Worm (Caenorhabditis elegans) whole organism, mixed stage, embryonic: ENCODE results near the gene F09C6.16.

ENCODE experiments used
- M03D4.4 ChIP-seq: sonication (generic microtip); optimal IDR thresholded peaks from 2 replicates; lab custom pipeline; 2017; ENCODE audit warnings: mild to moderate bottlenecking, missing genetic modification characterization, missing compliant biosample characterization
- bed-3 ChIP-seq: fragments of 200-800 bp; sonication (Bioruptor generic); optimal IDR thresholded peaks from 3 replicates; lab custom pipeline; 2018; ENCODE audit warnings: mild to moderate bottlenecking, missing genetic modification characterization, moderate library complexity, missing compliant biosample characterization
- blmp-1 ChIP-seq: fragments of 150-350 bp; optimal IDR thresholded peaks from 2 replicates; lab custom pipeline; 2014; ENCODE audit warnings: missing biosample characterization, missing genetic modification characterization
- ceh-39 ChIP-seq: fragments of 150-350 bp; optimal IDR thresholded peaks from 2 replicates; lab custom pipeline; 2014; ENCODE audit warnings: missing biosample characterization, missing genetic modification characterization
- ceh-43 ChIP-seq: fragments of 200-800 bp; sonication (Bioruptor generic); optimal IDR thresholded peaks from 2 replicates; lab custom pipeline; 2018; ENCODE audit warnings: mild to moderate bottlenecking, missing genetic modification characterization, moderate library complexity, missing compliant biosample characterization
- ces-1 ChIP-seq: fragments of 150-350 bp; optimal IDR thresholded peaks from 2 replicates; lab custom pipeline; 2014; ENCODE audit warnings: missing biosample characterization, missing genetic modification reagents, missing genetic modification characterization
- drap-1 ChIP-seq: fragments of 200-800 bp; sonication (Bioruptor generic); optimal IDR thresholded peaks from 3 replicates; lab custom pipeline; 2018; ENCODE audit warnings: mild to moderate bottlenecking, missing genetic modification characterization, missing compliant biosample characterization
- elt-1 ChIP-seq: sonication (generic microtip); optimal IDR thresholded peaks from 2 replicates; lab custom pipeline; 2017; ENCODE audit warnings: missing genetic modification characterization, mild to moderate bottlenecking, missing compliant biosample characterization, antibody characterized with exemption, moderate library complexity, borderline replicate concordance; ENCODE audit not compliant: insufficient read depth
- elt-3 ChIP-seq: fragments of 150-350 bp; optimal IDR thresholded peaks from 2 replicates; lab custom pipeline; 2014; ENCODE audit warnings: missing biosample characterization, missing genetic modification characterization
- flh-1 ChIP-seq: fragments of 200-800 bp; sonication (Bioruptor generic); optimal IDR thresholded peaks from 2 replicates; lab custom pipeline; 2018; ENCODE audit warnings: mild to moderate bottlenecking, missing genetic modification characterization, moderate library complexity, missing compliant biosample characterization
- ham-2 ChIP-seq: fragments of 200-800 bp; sonication (Bioruptor generic); optimal IDR thresholded peaks from 2 replicates; lab custom pipeline; 2018; ENCODE audit warnings: mild to moderate bottlenecking, missing genetic modification characterization, missing compliant biosample characterization
- hlh-1 ChIP-seq: fragments of 150-350 bp; optimal IDR thresholded peaks from 2 replicates; lab custom pipeline; 2014; ENCODE audit warnings: missing biosample characterization, missing genetic modification reagents, missing genetic modification characterization
- lin-13 ChIP-seq: fragments of 150-350 bp; optimal IDR thresholded peaks from 2 replicates; lab custom pipeline; 2014; ENCODE audit warnings: missing biosample characterization, missing genetic modification characterization
- lin-32 ChIP-seq: fragments of 200-800 bp; sonication (Bioruptor generic); optimal IDR thresholded peaks from 2 replicates; lab custom pipeline; 2018; ENCODE audit warnings: mild to moderate bottlenecking, missing genetic modification characterization, missing compliant biosample characterization
- lsy-2 ChIP-seq: fragments of 150-350 bp; optimal IDR thresholded peaks from 2 replicates; lab custom pipeline; 2014; ENCODE audit warnings: missing biosample characterization, missing genetic modification characterization
- mab-5 ChIP-seq: fragments of 150-350 bp; optimal IDR thresholded peaks from 2 replicates; lab custom pipeline; 2014; ENCODE audit warnings: missing biosample characterization, missing genetic modification characterization
- mep-1 ChIP-seq: fragments of 150-350 bp; optimal IDR thresholded peaks from 2 replicates; lab custom pipeline; 2017; ENCODE audit warnings: missing biosample characterization, missing genetic modification reagents, missing genetic modification characterization, inconsistent platforms
- mls-2 ChIP-seq: sonication (generic microtip); optimal IDR thresholded peaks from 2 replicates; lab custom pipeline; 2016; ENCODE audit warnings: mild to moderate bottlenecking, missing genetic modification characterization, moderate library complexity, missing compliant biosample characterization
- nhr-12 ChIP-seq: fragments of 150-350 bp; optimal IDR thresholded peaks from 2 replicates; lab custom pipeline; 2014; ENCODE audit warnings: missing biosample characterization, missing genetic modification characterization
- nhr-2 ChIP-seq: fragments of 150-350 bp; optimal IDR thresholded peaks from 2 replicates; lab custom pipeline; 2014; ENCODE audit warnings: missing biosample characterization, missing genetic modification characterization
- nhr-237 ChIP-seq: fragments of 150-350 bp; optimal IDR thresholded peaks from 2 replicates; lab custom pipeline; 2014; ENCODE audit warnings: missing biosample characterization, missing genetic modification characterization
- nhr-28 ChIP-seq: fragments of 150-350 bp; optimal IDR thresholded peaks from 2 replicates; lab custom pipeline; 2014; ENCODE audit warnings: missing biosample characterization, missing genetic modification characterization
- pha-4 ChIP-seq: fragments of 150-350 bp; optimal IDR thresholded peaks from 2 replicates; lab custom pipeline; 2018; ENCODE audit warnings: missing biosample characterization, missing genetic modification reagents, missing genetic modification characterization
- sem-2 ChIP-seq: fragments of 200-800 bp; sonication (Bioruptor generic); optimal IDR thresholded peaks from 2 replicates; lab custom pipeline; 2018; ENCODE audit warnings: mild to moderate bottlenecking, missing genetic modification characterization, missing compliant biosample characterization
- sptf-1 ChIP-seq: sonication (generic microtip); optimal IDR thresholded peaks from 2 replicates; lab custom pipeline; 2017; ENCODE audit warnings: mild to moderate bottlenecking, missing genetic modification characterization, moderate library complexity, missing compliant biosample characterization
- tbx-8 ChIP-seq: fragments of 200-800 bp; sonication (Bioruptor generic); optimal IDR thresholded peaks from 2 replicates; lab custom pipeline; 2018; ENCODE audit warnings: mild to moderate bottlenecking, missing genetic modification characterization, moderate library complexity, missing compliant biosample characterization
- unc-120 ChIP-seq: sonication (generic microtip); optimal IDR thresholded peaks from 2 replicates; lab custom pipeline; 2017; ENCODE audit warnings: missing genetic modification characterization, missing compliant biosample characterization; ENCODE audit not compliant: poor library complexity, severe bottlenecking
- unc-39 ChIP-seq: fragments of 150-350 bp; optimal IDR thresholded peaks from 2 replicates; lab custom pipeline; 2014; ENCODE audit warnings: missing biosample characterization, missing genetic modification characterization
- unc-62 ChIP-seq: fragments of 150-350 bp; optimal IDR thresholded peaks from 2 replicates; lab custom pipeline; 2014; ENCODE audit warnings: missing biosample characterization, missing genetic modification reagents, missing genetic modification characterization
- zip-8 ChIP-seq: fragments of 150-350 bp; optimal IDR thresholded peaks from 2 replicates; lab custom pipeline; 2014; ENCODE audit warnings: missing biosample characterization, missing genetic modification characterization
- ztf-11 ChIP-seq: fragments of 150-350 bp; optimal IDR thresholded peaks from 2 replicates; lab custom pipeline; 2014; ENCODE audit warnings: missing biosample characterization, missing genetic modification characterization

The F09C6.16 gene

ce11 chrV:16871387-16871786 lies 38.4 kb downstream of the F09C6.16 start, which contains the start of gene thn-4:
TSS of gene thn-4 (minus strand) at chrV:16871487.
- TF ChIP-seq unc-120 (tag; lab: Kevin White, UChicago): no peak
- no peak for TF ChIP-seq lin-13
- no peak for TF ChIP-seq nhr-237 (tag; lab: Kevin White, UChicago)
- TF ChIP-seq hlh-1: no peak
- TF ChIP-seq zip-8 (tag; lab: Kevin White, UChicago): no peak
- TF ChIP-seq pha-4 (tag; lab: Kevin White, UChicago): no peak
- TF ChIP-seq nhr-28 (tag; lab: Kevin White, UChicago): no peak
- TF ChIP-seq M03D4.4 (tag; lab: Kevin White, UChicago): no peak
- TF ChIP-seq ces-1 (GFP tag; lab: Kevin White, UChicago): no peak
- TF ChIP-seq blmp-1 (tag; lab: Kevin White, UChicago): no peak
- no peak for TF ChIP-seq drap-1
- no peak for TF ChIP-seq unc-39 (tag; lab: Kevin White, UChicago)
- TF ChIP-seq, all 35 proteins: peak for 0

ce11 chrV:16869740-16870139 lies 40.0 kb downstream of the F09C6.16 start, which contains the start of gene clec-33:
TSS of gene clec-33 (minus strand) at chrV:16869840.
- TF ChIP-seq flh-1 (GFP tag; lab: Kevin White, UChicago): no peak
- TF ChIP-seq nhr-237 (tag; lab: Kevin White, UChicago): no peak
- no peak for TF ChIP-seq elt-3
- no peak for TF ChIP-seq ztf-11 (tag; lab: Kevin White, UChicago)
- no peak for TF ChIP-seq tbx-8 (GFP tag; lab: Kevin White, UChicago)
- TF ChIP-seq mab-5 (tag; lab: Kevin White, UChicago): no peak
- no peak for TF ChIP-seq unc-62 (GFP tag; lab: Kevin White, UChicago)
- no peak for TF ChIP-seq nhr-2 (tag; lab: Kevin White, UChicago)
- TF ChIP-seq, all 35 proteins: peak for 0

ce11 chrV:16865404-16865803 lies 44.4 kb downstream of the F09C6.16 start, which contains the start of gene clec-28:
TSS of gene clec-28 (plus strand) at chrV:16865704.
- TF ChIP-seq ham-2 (GFP tag; lab: Kevin White, UChicago): no peak
- no peak for TF ChIP-seq tbx-8 (GFP tag; lab: Kevin White, UChicago)
- no peak for TF ChIP-seq nhr-28 (tag; lab: Kevin White, UChicago)
- TF ChIP-seq lsy-2 (tag; lab: Kevin White, UChicago): no peak
- no peak for TF ChIP-seq mep-1 (tag; lab: Kevin White, UChicago)
- TF ChIP-seq nhr-12 (tag; lab: Kevin White, UChicago): no peak
- no peak for TF ChIP-seq bed-3

ce11 chrV:16861719-16862118 lies 48.1 kb downstream of the F09C6.16 start, which contains the start of the genes clec-32 and clec-24:
TSS of gene clec-32 (minus strand) at chrV:16861819.
TSS of gene clec-24 (plus strand) at chrV:16862012.
- TF ChIP-seq zip-8 (tag; lab: Kevin White, UChicago) (no peak), ham-2 (GFP tag; lab: Kevin White, UChicago) (no peak), nhr-28 (tag; lab: Kevin White, UChicago) (no peak), nhr-12 (tag; lab: Kevin White, UChicago) (no peak), sem-2 (GFP tag; lab: Kevin White, UChicago) (no peak), nhr-237 (tag; lab: Kevin White, UChicago) (no peak), nhr-2 (tag; lab: Kevin White, UChicago) (no peak), mab-5 (tag; lab: Kevin White, UChicago) (no peak), drap-1 (no peak), elt-1 (tag; lab: Kevin White, UChicago) (no peak), lsy-2 (tag; lab: Kevin White, UChicago) (no peak), ceh-43 (GFP tag; lab: Kevin White, UChicago) (no peak)

ce11 chrV:16857977-16858479 lies 51.7 kb downstream of the F09C6.16 start, which contains the start of the genes clec-31 and clec-22:
TSS of gene clec-31 (minus strand) at chrV:16858077.
TSS of gene clec-22 (plus strand) at chrV:16858429.
- TF ChIP-seq nhr-28 (tag; lab: Kevin White, UChicago): no peak
- TF ChIP-seq sptf-1 (tag; lab: Kevin White, UChicago): no peak
- TF ChIP-seq ham-2 (GFP tag; lab: Kevin White, UChicago): no peak
- no peak for TF ChIP-seq ceh-39 (tag; lab: Kevin White, UChicago)
- no peak for TF ChIP-seq mep-1 (tag; lab: Kevin White, UChicago)
- no peak for TF ChIP-seq bed-3
- TF ChIP-seq lin-32 (GFP tag; lab: Kevin White, UChicago): no peak
- no peak for TF ChIP-seq unc-39 (tag; lab: Kevin White, UChicago)
- no peak for TF ChIP-seq hlh-1
- TF ChIP-seq mls-2: no peak
- TF ChIP-seq, all 35 proteins: peak for 0
